Worm (Caenorhabditis elegans): ENCODE results near the gene C07A12.7.

DNA sequence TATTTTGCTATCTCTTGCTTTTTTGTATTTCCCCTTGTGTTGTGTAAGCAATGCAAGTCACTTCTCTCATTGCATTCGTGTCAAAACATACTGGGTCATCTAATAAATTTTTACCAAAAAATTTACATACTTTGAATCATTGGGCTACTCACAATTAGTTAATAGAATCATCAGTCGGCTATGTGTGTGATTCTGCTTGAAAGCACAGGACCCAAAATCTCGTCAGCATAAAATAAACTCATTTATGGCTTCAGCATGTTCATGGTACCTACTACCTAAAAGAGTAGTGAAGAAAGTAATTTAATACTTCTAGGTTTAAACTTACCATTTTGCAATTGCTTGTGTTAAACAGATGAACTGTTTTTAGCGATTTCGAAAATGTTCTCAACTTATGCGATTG lies 4.5 kb upstream of the C07A12.7 start:
- no peak for TF ChIP-seq elt-1 (tag; optimal IDR thresholded peaks at IDR 0.05; ENCODE audit: borderline replicate concordance, insufficient read depth)
- TF ChIP-seq ceh-83 (GFP tag; optimal IDR thresholded peaks at IDR 0.05): no peak
- TF ChIP-seq unc-62 (GFP tag; optimal IDR thresholded peaks at IDR 0.05): no peak
- TF ChIP-seq lin-13 (tag; optimal IDR thresholded peaks at IDR 0.05): no peak
- no peak for TF ChIP-seq nhr-237 (tag; optimal IDR thresholded peaks at IDR 0.05)
- TF ChIP-seq nhr-28 (tag; optimal IDR thresholded peaks at IDR 0.05): no peak
- no peak for TF ChIP-seq blmp-1 (tag; optimal IDR thresholded peaks at IDR 0.05)
- TF ChIP-seq ztf-11 (tag; optimal IDR thresholded peaks at IDR 0.05): no peak
- no peak for TF ChIP-seq sem-2 (GFP tag; optimal IDR thresholded peaks at IDR 0.05)

Data from whole organism, mixed stage, embryonic.